Worm (Caenorhabditis elegans) whole organism, L2 larva: Measurements from ENCODE around the gene K02D10.1.

ENCODE experiments used
- R02D3.7 ChIP-seq: fragments of 150-350 bp; optimal IDR thresholded peaks from 2 replicates; lab custom pipeline; 2014; ENCODE audit warnings: missing biosample characterization, missing genetic modification characterization
- aly-2 ChIP-seq: fragments of 150-350 bp; optimal IDR thresholded peaks from 2 replicates; lab custom pipeline; 2014; ENCODE audit warnings: missing biosample characterization, missing genetic modification characterization
- egl-27 ChIP-seq: sonication (generic microtip); optimal IDR thresholded peaks from 3 replicates; lab custom pipeline; 2017; ENCODE audit warnings: missing biosample characterization, missing genetic modification reagents, missing genetic modification characterization
- gmeb-1 ChIP-seq: fragments of 150-350 bp; optimal IDR thresholded peaks from 2 replicates; lab custom pipeline; 2014; ENCODE audit warnings: missing biosample characterization, missing genetic modification characterization
- lsy-2 ChIP-seq, 2 experiments: fragments of 150-350 bp in 1 of 2; sonication (generic microtip) in 1 of 2; optimal IDR thresholded peaks; 2 replicates each; lab custom pipeline; 2014 to 2017; ENCODE audit warnings: missing biosample characterization in 2 of 2, missing genetic modification characterization in 2 of 2
- mab-5 ChIP-seq: fragments of 150-350 bp; optimal IDR thresholded peaks from 2 replicates; lab custom pipeline; 2014; ENCODE audit warnings: missing biosample characterization, missing genetic modification characterization
- nhr-11 ChIP-seq: fragments of 150-350 bp; optimal IDR thresholded peaks from 2 replicates; lab custom pipeline; 2014; ENCODE audit warnings: missing biosample characterization, missing genetic modification characterization
- nhr-12 ChIP-seq: fragments of 150-350 bp; optimal IDR thresholded peaks from 2 replicates; lab custom pipeline; 2014; ENCODE audit warnings: missing biosample characterization, missing genetic modification characterization
- nhr-23 ChIP-seq: fragments of 150-350 bp; optimal IDR thresholded peaks from 2 replicates; lab custom pipeline; 2014; ENCODE audit warnings: missing biosample characterization, missing genetic modification reagents, missing genetic modification characterization
- nhr-237 ChIP-seq: fragments of 150-350 bp; optimal IDR thresholded peaks from 2 replicates; lab custom pipeline; 2014; ENCODE audit warnings: missing biosample characterization, missing genetic modification characterization
- peb-1 ChIP-seq: fragments of 150-350 bp; optimal IDR thresholded peaks from 2 replicates; lab custom pipeline; 2014; ENCODE audit warnings: missing biosample characterization, missing genetic modification characterization
- skn-1 ChIP-seq: sonication (generic microtip); optimal IDR thresholded peaks from 2 replicates; lab custom pipeline; 2017; ENCODE audit warnings: missing biosample characterization, missing genetic modification characterization

DNA sequence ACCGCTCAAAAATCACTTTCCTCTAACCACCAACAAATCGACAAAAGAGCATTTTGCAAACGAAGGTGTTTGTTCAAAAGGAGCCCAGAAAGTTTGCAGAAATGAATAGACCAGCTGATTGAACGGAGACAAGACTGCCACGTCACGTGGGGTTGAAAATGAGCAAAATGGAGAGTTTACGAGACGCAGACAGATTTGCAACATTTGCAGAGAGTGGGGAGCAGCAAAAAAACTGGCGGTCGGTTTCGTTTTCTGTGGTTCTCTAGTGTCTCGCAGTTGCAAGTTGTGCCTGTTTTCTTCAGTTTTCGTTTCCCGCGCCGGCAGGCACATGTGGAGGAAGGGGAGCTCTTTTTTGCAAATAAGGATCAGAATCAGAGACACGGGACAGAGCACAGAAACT lies 16.1 kb downstream of the K02D10.1 start:
- TF ChIP-seq nhr-12 (no peak), nhr-23 (tag; lab: Kevin White, UChicago) (no peak), R02D3.7 (tag; lab: Kevin White, UChicago) (no peak), mab-5 (tag; lab: Kevin White, UChicago) (no peak), peb-1 (no peak), nhr-237 (no peak), skn-1 (no peak), lsy-2 (tag; optimal IDR thresholded peaks at IDR 0.05; lab: Kevin White, UChicago) (peak in 1 of 2 experiments; percentile 59), aly-2 (tag; lab: Kevin White, UChicago) (no peak), egl-27 (tag; lab: Kevin White, UChicago) (no peak), nhr-11 (tag; lab: Kevin White, UChicago) (no peak), gmeb-1 (tag; lab: Kevin White, UChicago) (peak; percentile 18)
